Fruit fly (Drosophila melanogaster): ENCODE measurements around the gene CG43089.

The CG43089 gene

DNA sequence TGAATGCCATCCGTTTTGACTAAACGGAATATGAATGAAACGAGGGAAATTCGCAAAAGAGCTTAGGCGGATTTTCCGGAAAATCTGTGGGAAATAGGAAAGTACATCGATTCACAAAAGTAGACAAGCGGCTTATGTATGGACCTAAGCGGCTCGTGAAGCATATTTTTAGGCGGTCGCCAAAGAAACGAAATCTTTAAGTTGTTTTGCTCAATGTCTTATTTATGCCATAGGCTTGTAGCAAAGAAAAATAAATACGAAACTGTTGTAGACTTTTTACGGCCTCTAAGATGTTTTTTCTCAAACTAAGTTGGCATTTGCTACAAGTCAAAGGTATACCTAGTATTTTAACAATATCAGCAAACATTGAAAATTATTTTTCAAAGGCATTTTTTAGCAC, at the start of gene CG43089:
Gene CG43089, plus strand, starts transcription at position 303 of the 400 bp plus-strand sequence.
- no peak for TF ChIP-seq CG17801 (GFP tag; optimal IDR thresholded peaks at IDR 0.05; ENCODE audit: partially characterized antibody)

DNA sequence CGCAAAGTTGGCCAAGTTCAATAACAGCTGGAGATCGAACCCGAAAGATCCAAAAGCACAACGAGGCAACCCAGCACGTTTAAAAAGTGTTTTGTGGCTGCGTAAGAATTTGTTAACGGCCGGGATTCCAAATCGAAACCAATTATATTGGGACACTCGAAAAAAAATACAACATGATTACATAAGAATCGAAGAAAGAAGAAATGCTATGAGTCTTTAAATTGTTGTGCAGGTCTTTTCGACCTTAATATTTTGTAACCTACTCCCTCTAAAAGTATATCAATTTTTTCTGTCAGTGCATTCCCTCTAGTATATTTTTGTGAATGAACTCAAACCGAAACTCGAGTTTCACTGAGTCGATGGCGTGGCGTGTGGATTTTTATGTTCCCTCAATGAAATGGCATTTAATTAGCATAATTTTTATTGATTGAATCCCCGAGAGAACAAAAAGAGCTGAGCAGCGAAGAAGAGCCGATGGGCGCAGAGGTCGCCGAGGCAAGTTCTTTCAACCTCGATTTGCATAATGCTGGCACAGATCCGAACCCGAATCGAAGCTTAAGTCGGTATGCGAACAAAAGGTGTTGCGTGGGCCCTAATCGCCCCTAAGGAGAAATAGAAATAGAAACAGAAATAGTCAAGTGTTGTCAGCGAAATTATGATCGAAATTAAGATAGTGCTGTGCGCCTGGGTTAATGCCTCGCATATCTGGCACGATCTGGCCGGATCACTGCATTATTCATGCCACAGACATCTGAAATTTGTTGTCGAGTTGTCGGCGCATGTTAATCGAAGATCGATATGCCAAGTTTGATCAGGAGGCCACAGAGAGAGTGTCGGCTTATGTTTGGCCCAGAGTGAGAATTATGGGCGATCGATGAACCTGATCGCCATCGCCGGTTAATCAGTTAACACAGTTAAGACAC, 48.3 kb upstream of the CG43089 start:
- no peak for TF ChIP-seq CG17801 (GFP tag; optimal IDR thresholded peaks at IDR 0.05; ENCODE audit: partially characterized antibody)

DNA sequence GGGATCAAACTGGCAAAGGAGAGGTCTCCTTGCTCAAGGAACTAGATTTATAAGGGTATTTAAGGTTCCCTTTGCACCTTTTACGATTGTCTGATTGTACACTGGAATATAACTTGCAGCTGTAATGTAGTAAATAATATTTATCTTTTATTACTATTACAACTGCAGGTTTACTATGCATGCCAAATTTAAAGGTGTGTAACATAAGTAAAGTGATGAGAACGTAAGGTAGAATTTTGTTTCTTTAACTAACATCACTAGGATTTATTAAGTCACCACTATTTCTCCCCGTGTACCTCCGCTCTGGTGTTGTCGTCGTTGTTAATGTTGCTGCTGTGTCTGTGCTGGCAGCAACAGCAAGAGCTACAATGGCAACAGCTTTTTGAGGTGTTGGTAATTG, 46.2 kb upstream of the CG43089 start:
- no peak for TF ChIP-seq CG17801 (GFP tag; optimal IDR thresholded peaks at IDR 0.05; ENCODE audit: partially characterized antibody)

DNA sequence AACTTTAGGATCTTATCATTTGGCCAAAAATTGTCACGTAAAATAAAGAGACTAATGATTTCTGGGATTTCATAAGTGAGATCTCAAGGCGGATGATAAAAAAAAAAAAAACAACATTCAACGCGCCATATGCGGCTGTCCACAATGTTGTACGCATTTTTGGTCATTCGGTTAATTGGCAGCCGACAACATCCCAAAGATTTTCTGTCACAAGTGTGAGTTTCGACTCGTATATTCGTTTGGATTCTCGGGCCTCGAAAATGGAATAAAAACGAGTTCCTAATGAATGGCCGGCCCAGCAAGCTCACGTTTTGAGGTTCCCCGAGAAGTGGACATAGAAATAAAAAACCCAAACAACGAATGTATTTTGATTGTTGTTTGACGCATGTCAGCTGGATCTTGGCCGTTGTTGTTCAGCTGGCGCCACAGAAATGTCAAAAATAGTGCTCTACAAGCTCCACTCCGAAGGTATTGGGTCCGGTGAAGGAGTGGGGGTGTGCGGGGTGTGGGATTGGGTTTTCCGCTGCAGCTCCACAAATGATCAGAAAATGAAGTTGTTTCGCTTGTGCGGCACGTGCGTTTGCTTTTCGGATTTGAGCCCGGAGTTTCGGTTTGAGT, 41.2 kb upstream of the CG43089 start:
- no peak for TF ChIP-seq CG17801 (GFP tag; optimal IDR thresholded peaks at IDR 0.05; ENCODE audit: partially characterized antibody)

DNA sequence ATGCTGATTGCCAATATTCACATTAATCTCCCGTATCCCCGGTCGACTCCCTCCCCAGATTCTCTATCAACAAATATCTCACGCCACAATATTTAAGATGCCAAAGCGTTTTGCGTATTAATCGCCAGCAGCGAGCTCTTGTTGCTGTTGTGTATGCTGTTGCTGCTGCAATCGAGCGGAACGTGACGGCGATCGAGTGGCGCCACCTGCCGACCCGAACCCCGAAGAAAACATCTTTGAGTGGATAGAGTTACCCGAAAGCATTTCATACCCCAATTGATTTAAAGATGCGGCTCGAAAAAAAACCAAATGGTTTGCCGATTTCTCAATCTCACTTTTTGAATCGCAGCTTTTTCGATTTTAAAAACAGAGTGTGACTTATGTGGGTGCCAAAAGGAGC, 35.5 kb upstream of the CG43089 start:
- no peak for TF ChIP-seq CG17801 (GFP tag; optimal IDR thresholded peaks at IDR 0.05; ENCODE audit: partially characterized antibody)

DNA sequence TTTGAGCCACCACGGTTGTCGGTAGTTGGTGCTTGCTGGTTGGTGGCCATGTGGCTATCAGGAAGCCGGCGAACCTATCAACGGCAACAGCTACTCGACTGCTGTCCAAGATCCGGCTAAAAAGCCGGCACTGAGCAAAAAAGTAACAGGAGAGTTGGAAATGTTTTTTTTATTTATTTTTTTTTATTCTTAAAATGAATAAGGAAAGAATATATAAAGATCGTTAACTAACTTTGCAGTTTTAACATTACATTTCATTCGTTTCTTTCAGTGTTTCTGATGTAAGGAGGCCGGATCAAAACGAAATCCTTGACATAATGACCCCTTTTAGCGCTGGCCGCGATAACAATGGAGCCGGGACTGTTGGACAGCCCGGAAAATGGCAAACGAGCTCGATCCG, 29.8 kb upstream of the CG43089 start:
- no peak for TF ChIP-seq CG17801 (GFP tag; optimal IDR thresholded peaks at IDR 0.05; ENCODE audit: partially characterized antibody)

DNA sequence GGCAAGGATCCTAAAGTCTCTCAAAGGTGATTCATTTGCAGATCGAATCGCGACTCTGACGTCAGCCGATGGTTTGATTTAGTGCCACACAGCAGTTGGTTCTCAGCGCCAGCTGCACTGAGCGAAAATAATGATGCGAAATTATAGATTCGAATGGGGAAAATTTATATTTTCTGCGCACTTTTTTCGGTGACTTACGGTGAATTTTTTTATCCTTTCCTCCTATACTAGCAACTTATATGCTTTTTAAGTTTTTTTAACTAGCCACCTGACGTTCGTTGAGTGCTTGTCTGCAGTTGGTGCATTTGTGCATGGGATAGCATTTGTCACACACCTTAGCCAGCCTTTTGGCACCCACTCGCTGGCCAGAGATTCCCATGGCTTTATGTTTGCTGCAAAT, 27.6 kb upstream of the CG43089 start:
- TF ChIP-seq CG17801 (GFP tag; optimal IDR thresholded peaks at IDR 0.05; ENCODE audit: partially characterized antibody) = no peak

DNA sequence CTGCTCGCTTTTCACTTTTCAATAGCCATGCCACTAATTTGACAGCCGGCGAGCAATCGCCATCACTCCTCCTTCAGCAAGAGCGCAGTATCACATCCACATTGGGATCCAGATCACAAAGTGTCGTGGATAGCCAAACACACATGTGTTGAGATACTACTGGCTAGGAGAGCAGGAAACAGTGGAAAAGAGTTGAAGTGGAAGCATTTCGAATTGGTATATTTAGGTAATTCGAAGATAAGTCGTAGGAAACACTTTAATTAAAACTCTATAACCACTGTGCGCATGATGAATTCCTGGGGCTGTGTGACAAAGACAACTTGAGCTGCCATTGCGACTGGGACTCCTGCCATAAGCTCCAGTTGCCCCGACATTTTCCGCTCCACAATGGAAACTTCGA, 23.7 kb upstream of the CG43089 start:
- no peak for TF ChIP-seq CG17801 (GFP tag; optimal IDR thresholded peaks at IDR 0.05; ENCODE audit: partially characterized antibody)

DNA sequence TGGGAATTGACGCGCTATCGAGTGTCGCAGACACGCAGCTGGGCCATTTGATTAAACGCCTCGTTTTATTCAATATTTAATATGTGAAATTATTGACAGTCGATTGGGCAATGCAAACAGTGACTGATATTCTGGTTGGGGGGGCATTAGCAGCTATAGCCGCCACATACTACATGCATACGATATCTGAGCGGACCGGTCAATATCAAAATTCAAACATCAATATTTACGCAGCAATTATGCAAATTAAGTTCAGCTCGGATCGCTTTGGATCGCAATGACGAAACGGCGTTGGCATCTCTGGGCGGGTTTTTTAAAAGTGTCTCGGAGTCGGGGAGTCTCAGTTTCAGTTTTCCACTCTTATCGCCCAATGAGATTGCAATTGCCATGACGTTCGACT, 22.2 kb upstream of the CG43089 start:
- TF ChIP-seq CG17801 (GFP tag; optimal IDR thresholded peaks at IDR 0.05; ENCODE audit: partially characterized antibody) = no peak

DNA sequence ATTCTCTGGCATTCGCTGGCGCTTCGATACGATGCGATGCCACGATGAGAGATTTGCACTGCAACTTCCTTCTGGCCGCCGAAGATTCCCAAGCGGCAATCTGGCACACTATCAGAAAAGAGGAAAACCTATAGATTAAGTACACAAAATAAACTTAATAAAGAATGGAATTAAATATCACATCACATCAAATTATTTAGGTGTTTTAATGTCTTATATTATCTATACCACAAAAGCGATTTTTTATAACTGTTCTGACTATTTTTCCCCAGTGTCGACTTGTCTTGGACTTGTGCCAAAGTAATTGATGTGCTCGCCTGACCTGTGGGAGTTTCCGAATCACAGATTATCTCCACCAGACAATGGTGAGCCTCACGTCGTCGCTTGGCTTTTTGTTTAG, 18.4 kb upstream of the CG43089 start:
- no peak for TF ChIP-seq CG17801 (GFP tag; optimal IDR thresholded peaks at IDR 0.05; ENCODE audit: partially characterized antibody)

DNA sequence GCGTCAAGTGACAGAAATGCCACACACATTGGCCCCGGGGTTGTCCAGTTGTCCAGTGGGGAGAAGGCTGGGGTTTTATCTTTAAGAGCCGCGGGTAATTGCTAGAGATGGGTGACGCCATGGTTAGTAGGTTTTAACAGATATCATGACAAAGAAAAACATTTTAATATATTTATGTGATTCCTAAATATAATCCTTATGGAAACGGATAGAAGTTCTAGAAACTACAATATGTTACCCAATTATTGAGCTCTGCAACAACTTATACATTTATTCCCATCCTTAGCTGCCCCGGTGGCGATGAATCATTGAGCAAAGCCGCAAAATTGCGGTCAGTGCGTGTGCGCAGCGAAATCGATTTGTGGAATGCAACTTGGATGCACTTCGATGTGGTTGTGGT, 11.8 kb upstream of the CG43089 start:
- TF ChIP-seq CG17801 (GFP tag; optimal IDR thresholded peaks at IDR 0.05; ENCODE audit: partially characterized antibody) = no peak

DNA sequence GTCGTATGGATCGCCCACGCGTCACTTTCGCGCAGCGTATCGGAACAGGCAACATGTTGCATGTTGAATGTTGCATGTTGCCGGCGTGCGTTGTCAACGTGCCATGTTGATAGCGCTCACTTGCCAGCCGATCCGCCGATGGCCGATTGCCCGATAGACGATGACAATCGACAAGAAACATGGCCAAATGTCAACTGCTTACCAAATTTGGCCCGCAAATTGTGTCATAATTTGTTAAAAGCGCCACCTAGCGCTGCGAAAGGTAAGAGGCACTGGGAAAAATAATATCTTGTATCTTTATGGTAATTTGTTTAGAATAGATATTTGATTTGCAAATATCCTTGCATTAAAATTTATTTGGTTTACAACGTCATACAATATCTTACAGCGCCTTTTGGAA, 11.3 kb upstream of the CG43089 start:
- TF ChIP-seq CG17801 (GFP tag; optimal IDR thresholded peaks at IDR 0.05; ENCODE audit: partially characterized antibody) = no peak

DNA sequence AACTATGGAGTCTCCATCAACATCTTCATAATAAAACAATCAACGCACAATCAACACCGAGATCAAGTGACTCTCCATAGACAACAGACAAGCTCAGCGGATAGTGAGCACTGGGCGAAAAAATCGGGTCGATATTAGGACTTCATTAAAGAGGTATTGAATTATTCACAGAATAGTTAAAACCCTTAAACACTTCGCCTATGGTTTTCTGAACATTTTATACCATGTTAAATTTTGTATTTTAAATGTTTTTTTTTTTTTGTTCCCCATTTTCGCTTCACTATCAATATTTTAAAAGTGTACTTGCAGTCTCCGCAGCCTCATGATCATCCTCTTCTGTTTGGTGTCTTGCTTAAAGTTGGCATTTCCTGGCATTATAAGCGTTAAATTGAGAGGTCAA, 7.9 kb upstream of the CG43089 start:
- TF ChIP-seq CG17801 (GFP tag; optimal IDR thresholded peaks at IDR 0.05; ENCODE audit: partially characterized antibody) = no peak

DNA sequence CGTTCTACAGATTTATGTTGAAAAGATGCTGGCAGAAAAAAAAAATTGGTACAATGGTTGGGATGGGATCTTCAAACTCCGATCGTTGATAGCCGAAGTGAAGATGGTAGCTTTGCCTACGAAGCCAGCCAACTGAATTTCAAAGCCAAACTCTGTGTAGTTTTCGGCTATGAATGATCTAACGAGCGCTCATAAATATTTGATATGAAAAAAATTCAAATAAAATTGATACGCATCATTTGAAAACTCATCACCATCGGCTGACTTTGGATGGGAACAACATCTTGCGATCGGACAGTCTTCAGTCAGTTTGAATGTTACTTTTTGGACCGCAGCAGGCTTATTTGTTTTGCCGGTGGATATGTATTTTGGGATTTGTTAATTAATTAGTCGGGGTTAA, 7.0 kb upstream of the CG43089 start:
- TF ChIP-seq CG17801 (GFP tag; optimal IDR thresholded peaks at IDR 0.05; ENCODE audit: partially characterized antibody) = no peak

DNA sequence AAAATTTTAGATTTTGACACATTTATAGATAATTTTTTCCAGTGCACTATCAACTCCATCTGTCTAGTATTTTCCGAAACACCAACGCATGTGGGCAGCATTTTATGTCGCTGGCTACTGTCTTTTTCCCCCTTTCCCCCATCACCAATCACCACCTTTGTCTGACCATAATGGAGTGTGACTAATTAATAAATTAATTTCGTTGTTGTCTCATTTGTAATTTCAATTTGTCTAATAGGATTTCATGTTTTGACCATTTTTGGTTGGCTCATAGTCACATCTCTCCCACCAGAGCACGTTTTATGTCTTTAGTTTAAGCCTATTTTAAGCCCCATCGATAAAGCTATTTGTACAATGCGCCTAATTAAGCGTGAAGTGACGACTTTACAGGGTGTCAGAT, 5.9 kb upstream of the CG43089 start:
- no peak for TF ChIP-seq CG17801 (GFP tag; optimal IDR thresholded peaks at IDR 0.05; ENCODE audit: partially characterized antibody)

DNA sequence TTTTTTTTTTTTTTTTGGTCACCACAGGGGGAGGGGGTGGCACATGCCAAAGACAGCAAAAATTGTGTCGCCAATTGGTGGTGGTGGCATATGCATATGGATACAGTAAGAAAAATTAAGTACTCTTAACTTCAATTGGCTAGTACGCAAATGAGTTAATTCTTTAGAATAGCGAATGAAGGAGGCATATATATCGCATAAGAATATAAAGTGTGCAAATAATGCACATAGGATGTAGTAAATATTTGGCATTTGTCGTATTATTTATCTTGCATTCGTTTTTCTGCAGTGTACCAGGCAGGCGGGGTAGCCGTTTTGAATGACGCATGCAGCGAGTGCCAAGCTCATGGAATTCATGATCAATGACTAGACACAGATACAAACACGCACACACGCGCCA, 4.5 kb upstream of the CG43089 start:
- no peak for TF ChIP-seq CG17801 (GFP tag; optimal IDR thresholded peaks at IDR 0.05; ENCODE audit: partially characterized antibody)

Data from ovary, adult (tissue).